Worm (Caenorhabditis elegans) whole organism, late embryonic: ENCODE measurements around the gene nhr-27.

Experiments
- C08G9.2 ChIP-seq: sonication (generic microtip); optimal IDR thresholded peaks from 2 replicates; lab custom pipeline; 2016; ENCODE audit warnings: mild to moderate bottlenecking, missing genetic modification characterization, moderate library complexity, missing compliant biosample characterization
- F13H6.1 ChIP-seq: sonication (generic microtip); optimal IDR thresholded peaks from 2 replicates; lab custom pipeline; 2016; ENCODE audit warnings: missing genetic modification characterization, missing compliant biosample characterization
- K02D7.2 ChIP-seq: sonication (generic microtip); optimal IDR thresholded peaks from 2 replicates; lab custom pipeline; 2017; ENCODE audit warnings: mild to moderate bottlenecking, missing genetic modification characterization, missing compliant biosample characterization
- K09A11.1 ChIP-seq: sonication (generic microtip); optimal IDR thresholded peaks from 2 replicates; lab custom pipeline; 2017; ENCODE audit warnings: antibody characterized with exemption, mild to moderate bottlenecking, missing genetic modification characterization, missing compliant biosample characterization; ENCODE audit not compliant: insufficient read depth
- T23F11.4 ChIP-seq: fragments of 200-800 bp; sonication (Bioruptor generic); optimal IDR thresholded peaks from 2 replicates; lab custom pipeline; 2018; ENCODE audit warnings: mild to moderate bottlenecking, missing genetic modification characterization, missing compliant biosample characterization
- ahr-1 ChIP-seq: sonication (generic microtip); optimal IDR thresholded peaks from 2 replicates; lab custom pipeline; 2016; ENCODE audit warnings: missing genetic modification characterization, missing compliant biosample characterization
- ceh-14 ChIP-seq: sonication (generic microtip); optimal IDR thresholded peaks from 2 replicates; lab custom pipeline; 2016; ENCODE audit warnings: missing genotype, missing genetic modification characterization, missing compliant biosample characterization
- ceh-19 ChIP-seq: fragments of 200-800 bp; sonication (Bioruptor generic); optimal IDR thresholded peaks from 2 replicates; lab custom pipeline; 2018; ENCODE audit warnings: mild to moderate bottlenecking, missing genetic modification characterization, missing compliant biosample characterization
- ceh-2 ChIP-seq: sonication (generic microtip); optimal IDR thresholded peaks from 2 replicates; lab custom pipeline; 2016; ENCODE audit warnings: missing genotype, missing genetic modification characterization, missing compliant biosample characterization
- ceh-22 ChIP-seq: sonication (generic microtip); optimal IDR thresholded peaks from 2 replicates; lab custom pipeline; 2017; ENCODE audit warnings: missing biosample characterization, missing genetic modification characterization
- ceh-31 ChIP-seq: sonication (generic microtip); optimal IDR thresholded peaks from 2 replicates; lab custom pipeline; 2016; ENCODE audit warnings: missing genetic modification characterization, missing compliant biosample characterization
- ceh-48 ChIP-seq: sonication (generic microtip); optimal IDR thresholded peaks from 2 replicates; lab custom pipeline; 2016; ENCODE audit warnings: missing genetic modification characterization, inconsistent platforms, missing compliant biosample characterization
- ceh-6 ChIP-seq: fragments of 200-800 bp; sonication (Bioruptor generic); optimal IDR thresholded peaks from 2 replicates; lab custom pipeline; 2018; ENCODE audit warnings: mild to moderate bottlenecking, missing genetic modification characterization, missing compliant biosample characterization
- ceh-9 ChIP-seq: sonication (generic microtip); optimal IDR thresholded peaks from 2 replicates; lab custom pipeline; 2016; ENCODE audit warnings: mild to moderate bottlenecking, missing genetic modification characterization, inconsistent platforms, missing compliant biosample characterization
- dmd-4 ChIP-seq: sonication (generic microtip); optimal IDR thresholded peaks from 2 replicates; lab custom pipeline; 2016; ENCODE audit warnings: borderline replicate concordance, missing genetic modification characterization, missing compliant biosample characterization
- dve-1 ChIP-seq: sonication (generic microtip); optimal IDR thresholded peaks from 2 replicates; lab custom pipeline; 2017; ENCODE audit warnings: antibody characterized with exemption, mild to moderate bottlenecking, missing genetic modification characterization, missing compliant biosample characterization
- ets-4 ChIP-seq: sonication (generic microtip); optimal IDR thresholded peaks from 2 replicates; lab custom pipeline; 2016; ENCODE audit warnings: missing genetic modification characterization, missing compliant biosample characterization
- eyg-1 ChIP-seq: sonication (generic microtip); optimal IDR thresholded peaks from 2 replicates; lab custom pipeline; 2016; ENCODE audit warnings: missing genotype, missing genetic modification characterization, missing compliant biosample characterization
- fax-1 ChIP-seq: sonication (generic microtip); optimal IDR thresholded peaks from 2 replicates; lab custom pipeline; 2016; ENCODE audit warnings: missing genotype, missing genetic modification characterization, missing compliant biosample characterization
- fkh-10 ChIP-seq: fragments of 150-350 bp; optimal IDR thresholded peaks from 2 replicates; lab custom pipeline; 2014; ENCODE audit warnings: missing biosample characterization, missing genetic modification reagents, missing genetic modification characterization
- gmeb-2 ChIP-seq: sonication (generic microtip); optimal IDR thresholded peaks from 2 replicates; lab custom pipeline; 2016; ENCODE audit warnings: missing genetic modification characterization, inconsistent platforms, missing compliant biosample characterization
- hlh-13 ChIP-seq: fragments of 200-800 bp; sonication (Bioruptor generic); optimal IDR thresholded peaks from 2 replicates; lab custom pipeline; 2018; ENCODE audit warnings: mild to moderate bottlenecking, missing genetic modification characterization, missing compliant biosample characterization
- hlh-15 ChIP-seq: sonication (generic microtip); optimal IDR thresholded peaks from 2 replicates; lab custom pipeline; 2016; ENCODE audit warnings: missing genetic modification characterization, missing compliant biosample characterization
- hlh-30 ChIP-seq: sonication (generic microtip); optimal IDR thresholded peaks from 2 replicates; lab custom pipeline; 2017; ENCODE audit warnings: antibody characterized with exemption, missing genetic modification characterization, missing compliant biosample characterization; ENCODE audit not compliant: insufficient read depth
- hlh-8 ChIP-seq: sonication (generic microtip); optimal IDR thresholded peaks from 2 replicates; lab custom pipeline; 2016; ENCODE audit warnings: missing genotype, missing genetic modification characterization, missing compliant biosample characterization
- lim-6 ChIP-seq: sonication (generic microtip); optimal IDR thresholded peaks from 2 replicates; lab custom pipeline; 2016; ENCODE audit warnings: missing genetic modification characterization, missing compliant biosample characterization
- lin-11 ChIP-seq: fragments of 200-800 bp; sonication (Bioruptor generic); optimal IDR thresholded peaks from 2 replicates; lab custom pipeline; 2018; ENCODE audit warnings: mild to moderate bottlenecking, missing genetic modification characterization, missing compliant biosample characterization
- madf-2 ChIP-seq: sonication (generic microtip); optimal IDR thresholded peaks from 2 replicates; lab custom pipeline; 2017; ENCODE audit warnings: missing genetic modification characterization, missing compliant biosample characterization
- nhr-232 ChIP-seq: sonication (generic microtip); optimal IDR thresholded peaks from 2 replicates; lab custom pipeline; 2016; ENCODE audit warnings: missing genetic modification characterization, missing compliant biosample characterization
- npax-4 ChIP-seq: sonication (generic microtip); optimal IDR thresholded peaks from 2 replicates; lab custom pipeline; 2016; ENCODE audit warnings: missing genetic modification characterization, missing compliant biosample characterization
- odd-2 ChIP-seq: sonication (generic microtip); optimal IDR thresholded peaks from 2 replicates; lab custom pipeline; 2017; ENCODE audit warnings: antibody characterized with exemption, mild to moderate bottlenecking, missing genetic modification characterization, missing compliant biosample characterization
- pag-3 ChIP-seq: sonication (generic microtip); optimal IDR thresholded peaks from 2 replicates; lab custom pipeline; 2016; ENCODE audit warnings: missing compliant biosample characterization, missing genetic modification characterization, borderline replicate concordance
- pat-9 ChIP-seq: fragments of 200-800 bp; sonication (Bioruptor generic); optimal IDR thresholded peaks from 2 replicates; lab custom pipeline; 2018; ENCODE audit warnings: mild to moderate bottlenecking, missing genetic modification characterization, moderate library complexity, missing compliant biosample characterization
- pax-1 ChIP-seq: fragments of 150-350 bp; optimal IDR thresholded peaks from 2 replicates; lab custom pipeline; 2014; ENCODE audit warnings: missing biosample characterization, missing genetic modification characterization
- pha-4 ChIP-seq: fragments of 150-350 bp; optimal IDR thresholded peaks from 2 replicates; lab custom pipeline; 2018; ENCODE audit warnings: missing biosample characterization, missing genetic modification reagents, missing genetic modification characterization
- pros-1 ChIP-seq: fragments of 150-350 bp; optimal IDR thresholded peaks from 2 replicates; lab custom pipeline; 2014; ENCODE audit warnings: missing biosample characterization, missing genetic modification reagents, missing genetic modification characterization
- ref-2 ChIP-seq: sonication (generic microtip); optimal IDR thresholded peaks from 2 replicates; lab custom pipeline; 2016; ENCODE audit warnings: missing genetic modification characterization, missing compliant biosample characterization
- rnt-1 ChIP-seq: sonication (generic microtip); optimal IDR thresholded peaks from 2 replicates; lab custom pipeline; 2016; ENCODE audit warnings: missing genetic modification characterization, missing compliant biosample characterization
- sdc-2 ChIP-seq: sonication (generic microtip); optimal IDR thresholded peaks from 2 replicates; lab custom pipeline; 2016; ENCODE audit warnings: missing genotype, missing genetic modification characterization, missing compliant biosample characterization
- sox-2 ChIP-seq: fragments of 200-800 bp; sonication (Bioruptor generic); IDR thresholded peaks from 2 replicates; pipeline ENCODE4 v1.3.6; 2022; ENCODE audit warnings: missing genetic modification reagents, missing genetic modification characterization, missing compliant biosample characterization
- sox-4 ChIP-seq: sonication (generic microtip); optimal IDR thresholded peaks from 2 replicates; lab custom pipeline; 2017; ENCODE audit warnings: mild to moderate bottlenecking, missing genetic modification characterization, inconsistent platforms, missing compliant biosample characterization
- tbx-7 ChIP-seq: sonication (generic microtip); optimal IDR thresholded peaks from 2 replicates; lab custom pipeline; 2016; ENCODE audit warnings: missing genotype, missing genetic modification characterization, missing compliant biosample characterization
- ttx-3 ChIP-seq: sonication (generic microtip); optimal IDR thresholded peaks from 2 replicates; lab custom pipeline; 2016; ENCODE audit warnings: missing genetic modification reagents, missing genetic modification characterization, missing compliant biosample characterization
- unc-3 ChIP-seq, 2 experiments: fragments of 200-800 bp in 1 of 2; sonication (Bioruptor generic) in 1 of 2; sonication (generic microtip) in 1 of 2; conservative IDR thresholded peaks in 1 of 2; optimal IDR thresholded peaks in 1 of 2; 2 replicates each; pipeline versions ENCODE4 v1.3.6 to Lab custom; 2016 to 2022; ENCODE audit warnings: missing compliant biosample characterization in 2 of 2, missing genetic modification characterization in 2 of 2, missing genetic modification reagents in 1 of 2
- unc-42 ChIP-seq: sonication (generic microtip); optimal IDR thresholded peaks from 2 replicates; lab custom pipeline; 2016; ENCODE audit warnings: missing genotype, missing genetic modification characterization, missing compliant biosample characterization
- unc-55 ChIP-seq: sonication (generic microtip); optimal IDR thresholded peaks from 2 replicates; lab custom pipeline; 2017; ENCODE audit warnings: missing biosample characterization, missing genetic modification reagents, missing genetic modification characterization
- unc-86 ChIP-seq: sonication (generic microtip); optimal IDR thresholded peaks from 2 replicates; lab custom pipeline; 2016; ENCODE audit warnings: missing genetic modification characterization, missing compliant biosample characterization
- zip-5 ChIP-seq: sonication (generic microtip); optimal IDR thresholded peaks from 2 replicates; lab custom pipeline; 2016; ENCODE audit warnings: missing genetic modification characterization, missing compliant biosample characterization
- ztf-16 ChIP-seq: sonication (generic microtip); optimal IDR thresholded peaks from 2 replicates; lab custom pipeline; 2017; ENCODE audit warnings: missing genetic modification characterization, missing compliant biosample characterization

The nhr-27 gene

ce11 chrX:12700456-12700855 is 107.7 kb downstream of the nhr-27 start, which contains the start of gene nhr-26:
nhr-26 (minus strand) TSS chrX:12700465.
- TF ChIP-seq fax-1 (tag; lab: Kevin White, UChicago) (no peak), ceh-6 (GFP tag; lab: Kevin White, UChicago) (no peak), sdc-2 (tag; lab: Kevin White, UChicago) (no peak), pax-1 (tag; lab: Kevin White, UChicago) (no peak), npax-4 (no peak), ceh-14 (tag; lab: Kevin White, UChicago) (no peak), ets-4 (no peak), ceh-22 (tag; lab: Kevin White, UChicago) (no peak), unc-3 (GFP tag; conservative IDR thresholded peaks at IDR 0.05; lab: Robert Waterston, UW) (no peak), unc-3 (tag; optimal IDR thresholded peaks at IDR 0.05; lab: Kevin White, UChicago) (no peak), K02D7.2 (tag; lab: Kevin White, UChicago) (no peak), ref-2 (tag; lab: Kevin White, UChicago) (no peak), sox-4 (tag; lab: Kevin White, UChicago) (no peak), madf-2 (tag; lab: Kevin White, UChicago) (no peak), odd-2 (tag; lab: Kevin White, UChicago) (no peak), zip-5 (tag; lab: Kevin White, UChicago) (no peak), hlh-15 (tag; lab: Kevin White, UChicago) (no peak), F13H6.1 (no peak), C08G9.2 (tag; lab: Kevin White, UChicago) (no peak)

- no peak for TF ChIP-seq lin-11 (tag; lab: Kevin White, UChicago)
- TF ChIP-seq dve-1 (tag; lab: Kevin White, UChicago): no peak
- TF ChIP-seq pax-1 (tag; lab: Kevin White, UChicago): no peak
- no peak for TF ChIP-seq rnt-1 (tag; lab: Kevin White, UChicago)
- TF ChIP-seq dmd-4 (tag; lab: Kevin White, UChicago): no peak
- TF ChIP-seq ets-4: no peak
- no peak for TF ChIP-seq ceh-22 (tag; lab: Kevin White, UChicago)
- TF ChIP-seq hlh-8 (tag; lab: Kevin White, UChicago): no peak
- no peak for TF ChIP-seq pros-1 (tag; lab: Kevin White, UChicago)
- no peak for TF ChIP-seq T23F11.4 (GFP tag; lab: Kevin White, UChicago)
- TF ChIP-seq gmeb-2 (tag; lab: Kevin White, UChicago): no peak
- TF ChIP-seq lim-6: no peak
- peak; percentile 28 for TF ChIP-seq K02D7.2 (tag; lab: Kevin White, UChicago)
- TF ChIP-seq ceh-9 (tag; lab: Kevin White, UChicago): no peak
- TF ChIP-seq pha-4 (tag; lab: Kevin White, UChicago): no peak
- peak; percentile 50 for TF ChIP-seq ttx-3 (tag; lab: Kevin White, UChicago)
- TF ChIP-seq fax-1 (tag; lab: Kevin White, UChicago): no peak
- peak; percentile 61 for TF ChIP-seq ceh-19 (GFP tag; lab: Kevin White, UChicago)
- TF ChIP-seq ahr-1: no peak
- TF ChIP-seq unc-42 (tag; lab: Kevin White, UChicago): peak; percentile 31
- TF ChIP-seq fkh-10 (GFP tag; lab: Kevin White, UChicago): no peak
- TF ChIP-seq nhr-232: no peak
- TF ChIP-seq unc-86 (tag; lab: Kevin White, UChicago): peak; percentile 62
- no peak for TF ChIP-seq ceh-2 (tag; lab: Kevin White, UChicago)
- TF ChIP-seq unc-3 (GFP tag; conservative IDR thresholded peaks at IDR 0.05; lab: Robert Waterston, UW): peak; percentile 61
- TF ChIP-seq unc-3 (tag; optimal IDR thresholded peaks at IDR 0.05; lab: Kevin White, UChicago): no peak
- no peak for TF ChIP-seq ref-2 (tag; lab: Kevin White, UChicago)
- TF ChIP-seq sox-2 (GFP tag; lab: Robert Waterston, UW): no peak; the same call in 1 of the 2 replicates
- TF ChIP-seq K09A11.1 (tag; lab: Kevin White, UChicago): no peak
- TF ChIP-seq ceh-31 (tag; lab: Kevin White, UChicago): no peak
- TF ChIP-seq pat-9 (tag; lab: Kevin White, UChicago): no peak
- no peak for TF ChIP-seq zip-5 (tag; lab: Kevin White, UChicago)
- TF ChIP-seq tbx-7 (tag; lab: Kevin White, UChicago): no peak
- TF ChIP-seq unc-55 (GFP tag; lab: Kevin White, UChicago): no peak
- no peak for TF ChIP-seq ceh-48
- TF ChIP-seq hlh-13 (GFP tag; lab: Kevin White, UChicago): no peak
- TF ChIP-seq hlh-30 (tag; lab: Kevin White, UChicago): no peak
- TF ChIP-seq madf-2 (tag; lab: Kevin White, UChicago): no peak
- TF ChIP-seq eyg-1 (tag; lab: Kevin White, UChicago): no peak
- TF ChIP-seq pag-3 (tag; lab: Kevin White, UChicago): no peak
- no peak for TF ChIP-seq ztf-16 (tag; lab: Kevin White, UChicago)
These were observed 114.9 kb downstream of the nhr-27 start for ce11 chrX:12693150-12693589.
